Worm (Caenorhabditis elegans): ENCODE data around the gene jmjd-5.

ce11 chrV:11087119-11087518, 40.2 kb upstream of the jmjd-5 start:
- no peak for TF ChIP-seq nhr-12 (tag; optimal IDR thresholded peaks at IDR 0.05)
- TF ChIP-seq unc-62 (GFP tag; optimal IDR thresholded peaks at IDR 0.05): no peak
- TF ChIP-seq nhr-11 (tag; optimal IDR thresholded peaks at IDR 0.05): no peak
- TF ChIP-seq ztf-11 (tag; optimal IDR thresholded peaks at IDR 0.05): no peak
- no peak for TF ChIP-seq jun-1 (tag; optimal IDR thresholded peaks at IDR 0.05)
- no peak for TF ChIP-seq nhr-28 (tag; optimal IDR thresholded peaks at IDR 0.05)
- peak; percentile 40 for TF ChIP-seq nhr-20 (tag; optimal IDR thresholded peaks at IDR 0.05)
- TF ChIP-seq fos-1 (tag; optimal IDR thresholded peaks at IDR 0.05): no peak

All from whole organism, L1 larva.